ENCODE assay signal across 3 worm cellular contexts in genomic region chrIV:8927093-8927492, ce11.
TF ChIP-seq lines count a peak whose summit lies in the region.

No protein-coding gene starts in this region.

TF ChIP-seq in whole organism, L1 larva, 84 proteins besides CTCF, POLR2A, EP300 and RAD21 (continued from another document and continues in another):
- TF ChIP-seq nhr-11 (tag; optimal IDR thresholded peaks at IDR 0.05; lab: Kevin White, UChicago): no peak
- no peak for TF ChIP-seq alr-1 (tag; optimal IDR thresholded peaks at IDR 0.05; lab: Kevin White, UChicago; ENCODE audit: borderline replicate concordance)
- peak; percentile 65 for TF ChIP-seq fkh-8 (tag; optimal IDR thresholded peaks at IDR 0.05; lab: Kevin White, UChicago)
- peak; percentile 52 for TF ChIP-seq hpl-2 (GFP tag; optimal IDR thresholded peaks at IDR 0.05; lab: Kevin White, UChicago)
- TF ChIP-seq tbx-2 (tag; optimal IDR thresholded peaks at IDR 0.05; lab: Kevin White, UChicago): peak; percentile 70
- TF ChIP-seq sox-4 (tag; optimal IDR thresholded peaks at IDR 0.05; lab: Kevin White, UChicago): no peak
- TF ChIP-seq lsy-2 (tag; optimal IDR thresholded peaks at IDR 0.05; lab: Kevin White, UChicago): peak; percentile 58 to 72
- TF ChIP-seq nhr-12 (tag; optimal IDR thresholded peaks at IDR 0.05; lab: Kevin White, UChicago): no peak
- peak; percentile 77 for TF ChIP-seq nhr-76 (tag; optimal IDR thresholded peaks at IDR 0.05; lab: Kevin White, UChicago)
- peak in 1 of 2 experiments; percentile 14 for TF ChIP-seq egl-27 (tag; optimal IDR thresholded peaks at IDR 0.05; lab: Kevin White, UChicago)
- no peak for TF ChIP-seq mef-2 (tag; optimal IDR thresholded peaks at IDR 0.05; lab: Kevin White, UChicago)
- TF ChIP-seq lin-35 (GFP tag; optimal IDR thresholded peaks at IDR 0.05; lab: Kevin White, UChicago): peak; percentile 52 to 81
- peak; percentile 56 to 62 for TF ChIP-seq efl-1 (optimal IDR thresholded peaks at IDR 0.05; lab: Kevin White, UChicago)
- TF ChIP-seq efl-1 (GFP tag; optimal IDR thresholded peaks at IDR 0.05 in 1 of 2; lab: Kevin White, UChicago): peak; percentile 46 to 96
- TF ChIP-seq lir-3 (tag; optimal IDR thresholded peaks at IDR 0.05; lab: Kevin White, UChicago; ENCODE audit: poor library complexity): peak; percentile 51
- TF ChIP-seq fos-1 (tag; optimal IDR thresholded peaks at IDR 0.05; lab: Kevin White, UChicago): peak; percentile 64
- peak in 1 of 2 experiments; percentile 84 for TF ChIP-seq mdl-1 (tag; optimal IDR thresholded peaks at IDR 0.05; lab: Kevin White, UChicago)
- TF ChIP-seq lin-15B (tag; optimal IDR thresholded peaks at IDR 0.05; lab: Kevin White, UChicago): no peak
- peak; percentile 66 for TF ChIP-seq mep-1 (tag; optimal IDR thresholded peaks at IDR 0.05; lab: Kevin White, UChicago)
- peak; percentile 60 for TF ChIP-seq ceh-8 (GFP tag; optimal IDR thresholded peaks at IDR 0.05; lab: Kevin White, UChicago)
- peak; percentile 74 for TF ChIP-seq nhr-19 (GFP tag; conservative IDR thresholded peaks at IDR 0.05; lab: Robert Waterston, UW)
- TF ChIP-seq snpc-4 (tag; optimal IDR thresholded peaks at IDR 0.05; lab: Kevin White, UChicago): peak; percentile 41
- no peak for TF ChIP-seq nhr-237 (tag; optimal IDR thresholded peaks at IDR 0.05; lab: Kevin White, UChicago)
- TF ChIP-seq dpl-1 (GFP tag; optimal IDR thresholded peaks at IDR 0.05; lab: Kevin White, UChicago): peak in 2 of 3 experiments; percentile 53 to 55
- TF ChIP-seq lin-39 (tag; optimal IDR thresholded peaks at IDR 0.05; lab: Kevin White, UChicago): no peak
- TF ChIP-seq dsc-1 (tag; optimal IDR thresholded peaks at IDR 0.05; lab: Kevin White, UChicago): peak; percentile 80
- TF ChIP-seq jun-1 (tag; optimal IDR thresholded peaks at IDR 0.05; lab: Kevin White, UChicago): peak; percentile 61
- peak; percentile 76 for TF ChIP-seq C16A3.4 (tag; optimal IDR thresholded peaks at IDR 0.05; lab: Kevin White, UChicago)
- no peak for TF ChIP-seq fkh-10 (GFP tag; optimal IDR thresholded peaks at IDR 0.05; lab: Kevin White, UChicago)
- TF ChIP-seq vab-15 (tag; optimal IDR thresholded peaks at IDR 0.05; lab: Kevin White, UChicago): no peak
- peak; percentile 49 for TF ChIP-seq sup-37 (GFP tag; optimal IDR thresholded peaks at IDR 0.05; lab: Kevin White, UChicago)
- no peak for TF ChIP-seq nhr-84 (tag; optimal IDR thresholded peaks at IDR 0.05; lab: Kevin White, UChicago)
- no peak for TF ChIP-seq ces-1 (GFP tag; optimal IDR thresholded peaks at IDR 0.05; lab: Kevin White, UChicago)
- no peak for TF ChIP-seq fkh-4 (tag; optimal IDR thresholded peaks at IDR 0.05; lab: Kevin White, UChicago; ENCODE audit: borderline replicate concordance)
- TF ChIP-seq skn-1 (tag; optimal IDR thresholded peaks at IDR 0.05; lab: Kevin White, UChicago): peak; percentile 71
- TF ChIP-seq hlh-4 (tag; optimal IDR thresholded peaks at IDR 0.05; lab: Kevin White, UChicago): no peak
- TF ChIP-seq swsn-7 (tag; optimal IDR thresholded peaks at IDR 0.05; lab: Kevin White, UChicago): peak; percentile 77
- TF ChIP-seq ztf-11 (tag; optimal IDR thresholded peaks at IDR 0.05; lab: Kevin White, UChicago): peak in 1 of 2 experiments; percentile 33
- TF ChIP-seq snu-23 (GFP tag; optimal IDR thresholded peaks at IDR 0.05; lab: Kevin White, UChicago): peak; percentile 82
- TF ChIP-seq zip-4 (GFP tag; optimal IDR thresholded peaks at IDR 0.05; lab: Kevin White, UChicago): peak; percentile 13
- peak; percentile 72 for TF ChIP-seq lin-14 (GFP tag; optimal IDR thresholded peaks at IDR 0.05; lab: Kevin White, UChicago)
- TF ChIP-seq irx-1 (tag; optimal IDR thresholded peaks at IDR 0.05; lab: Kevin White, UChicago): peak; percentile 56
- TF ChIP-seq C04F5.9 (tag; optimal IDR thresholded peaks at IDR 0.05; lab: Kevin White, UChicago): peak; percentile 29

TF ChIP-seq in whole organism, L3 larva, 47 proteins besides CTCF, POLR2A, EP300 and RAD21 (continued from another document):
- TF ChIP-seq jun-1 (tag; optimal IDR thresholded peaks at IDR 0.05; lab: Kevin White, UChicago) (peak; percentile 51), elt-3 (tag; optimal IDR thresholded peaks at IDR 0.05; lab: Kevin White, UChicago) (peak in 1 of 3 experiments; percentile 2), lsy-12 (tag; optimal IDR thresholded peaks at IDR 0.05; lab: Kevin White, UChicago) (peak; percentile 73), ceh-82 (tag; optimal IDR thresholded peaks at IDR 0.05; lab: Kevin White, UChicago) (no peak), ztf-11 (tag; optimal IDR thresholded peaks at IDR 0.05; lab: Kevin White, UChicago) (no peak), pha-4 (tag; optimal IDR thresholded peaks at IDR 0.05; lab: Kevin White, UChicago) (peak; percentile 78), nhr-23 (tag; optimal IDR thresholded peaks at IDR 0.05; lab: Kevin White, UChicago) (peak; percentile 73), nhr-43 (tag; optimal IDR thresholded peaks at IDR 0.05; lab: Kevin White, UChicago; ENCODE audit: poor library complexity, severe bottlenecking) (peak; percentile 83), nfya-1 (tag; optimal IDR thresholded peaks at IDR 0.05; lab: Kevin White, UChicago; ENCODE audit: insufficient read depth) (peak; percentile 67), unc-62 (GFP tag; optimal IDR thresholded peaks at IDR 0.05; lab: Kevin White, UChicago) (peak; percentile 25), egl-5 (tag; optimal IDR thresholded peaks at IDR 0.05; lab: Kevin White, UChicago) (peak; percentile 36)

TF ChIP-seq in whole organism, young adult, 124 proteins besides CTCF, POLR2A, EP300 and RAD21 (continued from another document and continues in another):
- TF ChIP-seq Y53F4B.3 (GFP tag; IDR thresholded peaks at IDR 0.05; lab: Robert Waterston, UW) (0 out of 2 replicates have a peak, but pooled peaks have one; percentile 15), nhr-27 (tag; optimal IDR thresholded peaks at IDR 0.05; lab: Kevin White, UChicago) (peak; percentile 73), F33H1.4 (GFP tag; IDR thresholded peaks at IDR 0.05; lab: Robert Waterston, UW) (peak; percentile 38), D2030.7 (GFP tag; IDR thresholded peaks at IDR 0.05; lab: Robert Waterston, UW) (peak; percentile 52; the same call in 1 of the 2 replicates), die-1 (tag; optimal IDR thresholded peaks at IDR 0.05; lab: Kevin White, UChicago) (peak; percentile 96), ceh-40 (GFP tag; IDR thresholded peaks at IDR 0.05; lab: Robert Waterston, UW) (0 out of 2 replicates have a peak, but pooled peaks have one; percentile 54), lin-35 (GFP tag; optimal IDR thresholded peaks at IDR 0.05; lab: Kevin White, UChicago) (peak in 1 of 3 experiments; percentile 84), Y67H2A.10 (GFP tag; conservative IDR thresholded peaks at IDR 0.05; lab: Robert Waterston, UW) (0 out of 2 replicates have a peak, but pooled peaks have one; percentile 51), F52B5.7 (tag; optimal IDR thresholded peaks at IDR 0.05; lab: Kevin White, UChicago) (peak; percentile 92), ceh-79 (tag; optimal IDR thresholded peaks at IDR 0.05; lab: Kevin White, UChicago) (peak; percentile 94), egl-44 (GFP tag; IDR thresholded peaks at IDR 0.05; lab: Robert Waterston, UW) (peak; percentile 94), xnd-1 (tag; optimal IDR thresholded peaks at IDR 0.05; lab: Kevin White, UChicago) (peak; percentile 42), ceh-58 (GFP tag; IDR thresholded peaks at IDR 0.05; lab: Robert Waterston, UW) (0 out of 2 replicates have a peak, but pooled peaks have one; percentile 30), ets-4 (GFP tag; optimal IDR thresholded peaks at IDR 0.05; lab: Kevin White, UChicago) (peak; percentile 93), attf-5 (GFP tag; optimal IDR thresholded peaks at IDR 0.05; lab: Kevin White, UChicago) (peak; percentile 90), unc-62 (GFP tag; optimal IDR thresholded peaks at IDR 0.05; lab: Kevin White, UChicago) (no peak), rec-8 (tag; optimal IDR thresholded peaks at IDR 0.05; lab: Kevin White, UChicago) (peak; percentile 90 to 94), sptf-2 (GFP tag; optimal IDR thresholded peaks at IDR 0.05; lab: Kevin White, UChicago) (peak; percentile 95), B0019.2 (GFP tag; conservative IDR thresholded peaks at IDR 0.05; lab: Robert Waterston, UW) (0 out of 2 replicates have a peak, but pooled peaks have one; percentile 43), mxl-1 (tag; optimal IDR thresholded peaks at IDR 0.05; lab: Kevin White, UChicago) (peak; percentile 80), nfya-1 (tag; optimal IDR thresholded peaks at IDR 0.05; lab: Kevin White, UChicago; ENCODE audit: borderline replicate concordance, insufficient read depth) (no peak), rcor-1 (GFP tag; IDR thresholded peaks at IDR 0.05; lab: Robert Waterston, UW) (peak; percentile 91), pha-4 (tag; optimal IDR thresholded peaks at IDR 0.05; lab: Kevin White, UChicago) (no peak), sea-2 (GFP tag; IDR thresholded peaks at IDR 0.05; lab: Robert Waterston, UW) (peak; percentile 83), hsf-1 (GFP tag; IDR thresholded peaks at IDR 0.05; lab: Robert Waterston, UW) (peak; percentile 69), attf-6 (GFP tag; IDR thresholded peaks at IDR 0.05; lab: Robert Waterston, UW) (peak; percentile 48; the same call in 1 of the 2 replicates), ceh-100 (GFP tag; IDR thresholded peaks at IDR 0.05; lab: Robert Waterston, UW) (peak; percentile 74), F22D6.2 (tag; optimal IDR thresholded peaks at IDR 0.05; lab: Kevin White, UChicago) (peak; percentile 51), egl-18 (GFP tag; IDR thresholded peaks at IDR 0.05; lab: Robert Waterston, UW) (no peak), ekl-4 (GFP tag; IDR thresholded peaks at IDR 0.05; lab: Robert Waterston, UW) (peak; percentile 89), dpl-1 (GFP tag; optimal IDR thresholded peaks at IDR 0.05; lab: Kevin White, UChicago) (peak; percentile 11), atf-7 (tag; optimal IDR thresholded peaks at IDR 0.05; lab: Kevin White, UChicago) (peak; percentile 84), dpff-1 (tag; optimal IDR thresholded peaks at IDR 0.05; lab: Kevin White, UChicago) (peak; percentile 85), aptf-2 (GFP tag; conservative IDR thresholded peaks at IDR 0.05; lab: Robert Waterston, UW) (no peak), tbp1 (GFP tag; optimal IDR thresholded peaks at IDR 0.05; lab: Kevin White, UChicago) (peak; percentile 98), zim-3 (tag; optimal IDR thresholded peaks at IDR 0.05; lab: Kevin White, UChicago) (peak; percentile 95), Y56A3A.18 (GFP tag; IDR thresholded peaks at IDR 0.05; lab: Robert Waterston, UW) (peak; percentile 85), B0336.3 (GFP tag; IDR thresholded peaks at IDR 0.05; lab: Robert Waterston, UW) (peak; percentile 89), zfh-2 (GFP tag; conservative IDR thresholded peaks at IDR 0.05; lab: Robert Waterston, UW) (no peak; the same call in 1 of the 2 replicates), chd-7 (tag; optimal IDR thresholded peaks at IDR 0.05; lab: Kevin White, UChicago) (peak; percentile 94), him-1 (tag; optimal IDR thresholded peaks at IDR 0.05; lab: Kevin White, UChicago) (peak; percentile 68), nfya-2 (GFP tag; IDR thresholded peaks at IDR 0.05; lab: Robert Waterston, UW) (no peak), nhr-120 (GFP tag; IDR thresholded peaks at IDR 0.05; lab: Robert Waterston, UW) (peak; percentile 89; the same call in 1 of the 2 replicates), C06A6.2 (GFP tag; conservative IDR thresholded peaks at IDR 0.05; lab: Robert Waterston, UW) (peak; percentile 73; the same call in 1 of the 2 replicates), madf-8 (GFP tag; conservative IDR thresholded peaks at IDR 0.05; lab: Robert Waterston, UW) (0 out of 2 replicates have a peak, but pooled peaks have one; percentile 21), ztf-3 (GFP tag; optimal IDR thresholded peaks at IDR 0.05; lab: Kevin White, UChicago) (peak; percentile 65), T26A5.8 (tag; optimal IDR thresholded peaks at IDR 0.05; lab: Kevin White, UChicago) (peak; percentile 86), gei-17 (GFP tag; optimal IDR thresholded peaks at IDR 0.05; lab: Kevin White, UChicago) (peak; percentile 45), rpc-1 (optimal IDR thresholded peaks at IDR 0.05; lab: Kevin White, UChicago) (peak; percentile 94), rpc-1 (tag; optimal IDR thresholded peaks at IDR 0.05; lab: Kevin White, UChicago) (peak; percentile 91), bed-2 (GFP tag; IDR thresholded peaks at IDR 0.05; lab: Robert Waterston, UW) (no peak), ceh-27 (GFP tag; optimal IDR thresholded peaks at IDR 0.05; lab: Kevin White, UChicago) (peak; percentile 84), B0261.1 (tag; optimal IDR thresholded peaks at IDR 0.05; lab: Kevin White, UChicago) (peak; percentile 98), ccch-3 (GFP tag; optimal IDR thresholded peaks at IDR 0.05; lab: Kevin White, UChicago) (peak; percentile 38), bed-1 (GFP tag; IDR thresholded peaks at IDR 0.05; lab: Robert Waterston, UW) (0 out of 2 replicates have a peak, but pooled peaks have one; percentile 65), egrh-3 (GFP tag; IDR thresholded peaks at IDR 0.05; lab: Robert Waterston, UW) (peak; percentile 57), F39B2.1 (GFP tag; IDR thresholded peaks at IDR 0.05; lab: Robert Waterston, UW) (no peak), F55B11.4 (tag; optimal IDR thresholded peaks at IDR 0.05; lab: Kevin White, UChicago; ENCODE audit: borderline replicate concordance, insufficient read depth) (no peak), C17E4.6 (GFP tag; IDR thresholded peaks at IDR 0.05; lab: Robert Waterston, UW) (peak; percentile 60), attf-3 (GFP tag; conservative IDR thresholded peaks at IDR 0.05; lab: Robert Waterston, UW) (peak; percentile 87), nhr-179 (tag; optimal IDR thresholded peaks at IDR 0.05; lab: Kevin White, UChicago) (peak; percentile 78), hlh-26 (GFP tag; conservative IDR thresholded peaks at IDR 0.05; lab: Robert Waterston, UW) (no peak), lag-1 (GFP tag; IDR thresholded peaks at IDR 0.05; lab: Robert Waterston, UW) (no peak), K11D2.4 (GFP tag; IDR thresholded peaks at IDR 0.05; lab: Robert Waterston, UW) (no peak), mes-4 (tag; optimal IDR thresholded peaks at IDR 0.05; lab: Kevin White, UChicago) (peak; percentile 59), F49E8.2 (tag; optimal IDR thresholded peaks at IDR 0.05; lab: Kevin White, UChicago; ENCODE audit: insufficient read depth) (peak; percentile 77), ceh-91 (GFP tag; IDR thresholded peaks at IDR 0.05; lab: Robert Waterston, UW) (0 out of 2 replicates have a peak, but pooled peaks have one; percentile 7), pbrm-1 (GFP tag; IDR thresholded peaks at IDR 0.05; lab: Robert Waterston, UW) (peak; percentile 69), athp-1 (tag; optimal IDR thresholded peaks at IDR 0.05; lab: Kevin White, UChicago) (peak; percentile 96), snpc-4 (GFP tag; optimal IDR thresholded peaks at IDR 0.05; lab: Kevin White, UChicago) (peak; percentile 65), snpc-4 (tag; optimal IDR thresholded peaks at IDR 0.05; lab: Kevin White, UChicago) (peak; percentile 31 to 84 (median 81)), efl-1 (GFP tag; optimal IDR thresholded peaks at IDR 0.05; lab: Kevin White, UChicago) (peak; percentile 40), somi-1 (GFP tag; optimal IDR thresholded peaks at IDR 0.05; lab: Kevin White, UChicago) (peak; percentile 70), ztf-18 (tag; optimal IDR thresholded peaks at IDR 0.05; lab: Kevin White, UChicago) (peak; percentile 89), F57A8.1 (GFP tag; optimal IDR thresholded peaks at IDR 0.05; lab: Kevin White, UChicago) (peak; percentile 70), lsl-1 (GFP tag; optimal IDR thresholded peaks at IDR 0.05; lab: Kevin White, UChicago) (peak; percentile 66), snpc-1.1 (tag; optimal IDR thresholded peaks at IDR 0.05; lab: Kevin White, UChicago; ENCODE audit: insufficient read depth) (peak; percentile 56), cebp-2 (GFP tag; IDR thresholded peaks at IDR 0.05; lab: Robert Waterston, UW) (peak; percentile 86; the same call in 1 of the 2 replicates)
